Worm (Caenorhabditis elegans) whole organism, mixed stage, embryonic: Measurements from ENCODE around the gene F07G11.4.
"Not testable (repeated sequence)": the region's sequence is repeated elsewhere in the genome, so short reads cannot be mapped to it uniquely, and the experiment has no call there.

ENCODE experiments used
- blmp-1 ChIP-seq: fragments of 150-350 bp; optimal IDR thresholded peaks from 2 replicates; lab custom pipeline; 2014; ENCODE audit warnings: missing biosample characterization, missing genetic modification characterization
- lin-32 ChIP-seq: fragments of 200-800 bp; sonication (Bioruptor generic); optimal IDR thresholded peaks from 2 replicates; lab custom pipeline; 2018; ENCODE audit warnings: mild to moderate bottlenecking, missing genetic modification characterization, missing compliant biosample characterization

- TF ChIP-seq lin-32 (GFP tag; lab: Kevin White, UChicago); blmp-1: not testable (repeated sequence)
These were observed 9.3 kb upstream of the F07G11.4 start, which contains the start of gene F07G11.2 for ce11 chrV:7304506-7304905.
